Fruit fly (Drosophila melanogaster) whole organism, pupa: Measurements from ENCODE around the gene CG4297.

Source experiments
- CG10348 ChIP-seq: fragments of 200-800 bp; sonication (Bioruptor generic); IDR thresholded peaks from 2 replicates; pipeline ENCODE4 v1.3.6; 2022; ENCODE audit warnings: missing biosample characterization, missing genetic modification characterization
- CG12605 ChIP-seq: fragments of 200-800 bp; sonication (Bioruptor generic); IDR thresholded peaks from 2 replicates; pipeline ENCODE4 v1.3.6; 2022; ENCODE audit warnings: missing biosample characterization, missing genetic modification characterization
- CG13204 ChIP-seq: fragments of 200-800 bp; sonication (Bioruptor generic); optimal IDR thresholded peaks from 2 replicates; lab custom pipeline; 2018; ENCODE audit warnings: missing biosample characterization, mild to moderate bottlenecking, missing genetic modification characterization, moderate library complexity
- CG14655 ChIP-seq: fragments of 200-800 bp; sonication (Bioruptor generic); optimal IDR thresholded peaks from 3 replicates; lab custom pipeline; 2017; ENCODE audit warnings: mild to moderate bottlenecking, missing biosample characterization, missing genetic modification reagents, missing genetic modification characterization
- CG15710 ChIP-seq: fragments of 200-800 bp; sonication (Bioruptor generic); optimal IDR thresholded peaks from 2 replicates; lab custom pipeline; 2018; ENCODE audit warnings: missing biosample characterization, mild to moderate bottlenecking, missing genetic modification characterization, moderate library complexity
- CG17806 ChIP-seq: fragments of 200-800 bp; sonication (Bioruptor generic); optimal IDR thresholded peaks from 2 replicates; lab custom pipeline; 2018; ENCODE audit warnings: missing biosample characterization, mild to moderate bottlenecking, missing genetic modification characterization, moderate library complexity
- CG32121 ChIP-seq: fragments of 200-800 bp; sonication (Bioruptor generic); IDR thresholded peaks from 2 replicates; pipeline ENCODE4 v1.3.6; 2022; ENCODE audit warnings: missing biosample characterization, missing genetic modification characterization
- CG34367 ChIP-seq: fragments of 200-800 bp; sonication (Bioruptor generic); optimal IDR thresholded peaks from 2 replicates; lab custom pipeline; 2018; ENCODE audit warnings: missing biosample characterization, mild to moderate bottlenecking, missing genetic modification characterization
- CG4496 ChIP-seq: fragments of 200-800 bp; sonication (Bioruptor generic); IDR thresholded peaks from 3 replicates; pipeline ENCODE4 v1.3.6; 2022; ENCODE audit warnings: missing biosample characterization, missing genetic modification characterization
- CG8159 ChIP-seq: fragments of 200-800 bp; sonication (Bioruptor generic); optimal IDR thresholded peaks from 3 replicates; lab custom pipeline; 2018; ENCODE audit warnings: missing biosample characterization, mild to moderate bottlenecking, missing genetic modification characterization, moderate library complexity
- CG8301 ChIP-seq: fragments of 200-800 bp; sonication (Bioruptor generic); optimal IDR thresholded peaks from 2 replicates; lab custom pipeline; 2018; ENCODE audit warnings: missing biosample characterization, mild to moderate bottlenecking, missing genetic modification characterization
- CG9948 ChIP-seq: fragments of 200-800 bp; sonication (Bioruptor generic); optimal IDR thresholded peaks from 2 replicates; lab custom pipeline; 2018; ENCODE audit warnings: missing biosample characterization, mild to moderate bottlenecking, missing genetic modification characterization, moderate library complexity
- D1 ChIP-seq: fragments of 200-800 bp; sonication (Bioruptor generic); optimal IDR thresholded peaks from 2 replicates; lab custom pipeline; 2018; ENCODE audit warnings: missing biosample characterization, mild to moderate bottlenecking, missing genetic modification characterization, moderate library complexity
- EcR ChIP-seq: fragments of 200-800 bp; sonication (Bioruptor generic); optimal IDR thresholded peaks from 3 replicates; lab custom pipeline; 2019; ENCODE audit warnings: missing biosample characterization, missing genetic modification characterization, mild to moderate bottlenecking, moderate library complexity, missing genetic modification reagents
- Ets98B ChIP-seq: fragments of 200-800 bp; sonication (Bioruptor generic); IDR thresholded peaks from 2 replicates; pipeline ENCODE4 v1.3.6; 2022; ENCODE audit warnings: missing biosample characterization, missing genetic modification characterization
- Pif1A ChIP-seq: fragments of 200-800 bp; sonication (Bioruptor generic); optimal IDR thresholded peaks from 3 replicates; lab custom pipeline; 2016; ENCODE audit warnings: missing biosample characterization, missing genetic modification characterization
- Pif1B ChIP-seq: fragments of 200-800 bp; sonication (Bioruptor generic); optimal IDR thresholded peaks from 3 replicates; lab custom pipeline; 2016; ENCODE audit warnings: missing biosample characterization, missing genetic modification characterization
- Snoo ChIP-seq: fragments of 200-800 bp; sonication (Bioruptor generic); optimal IDR thresholded peaks from 3 replicates; lab custom pipeline; 2017; ENCODE audit warnings: missing biosample characterization, mild to moderate bottlenecking, missing genetic modification characterization, inconsistent platforms
- fd96Ca ChIP-seq: fragments of 200-800 bp; sonication (Bioruptor generic); IDR thresholded peaks from 3 replicates; pipeline ENCODE4 v1.3.6; 2022; ENCODE audit warnings: missing biosample characterization, missing genetic modification characterization
- gl ChIP-seq: fragments of 200-800 bp; sonication (Bioruptor generic); optimal IDR thresholded peaks from 2 replicates; lab custom pipeline; 2018; ENCODE audit warnings: missing biosample characterization, mild to moderate bottlenecking, missing genetic modification characterization
- rn ChIP-seq: fragments of 200-800 bp; sonication (Bioruptor generic); IDR thresholded peaks from 2 replicates; pipeline ENCODE4 v1.3.6; 2022; ENCODE audit warnings: missing biosample characterization, missing genetic modification characterization

The CG4297 gene

dm6 chr2L:421119-421821, 50.7 kb downstream of the CG4297 start, which contains the start of the genes CG11885 and CG13692:
Gene CG11885, minus strand, starts transcription at chr2L:421450.
Gene CG13692, plus strand, starts transcription at chr2L:421771.
- TF ChIP-seq D1 (no peak), CG4496 (peak; percentile 39; the same call in 2 of the 3 replicates), Snoo (tag; lab: Kevin White, UChicago) (peak; percentile 19), EcR (GFP tag; lab: Kevin White, UChicago) (peak; percentile 3)
- TF ChIP-seq, all 21 proteins: peak for 3

dm6 chr2L:419620-420184, 52.3 kb downstream of the CG4297 start, which contains the start of the genes CG13690 and RpLP1:
Gene CG13690, minus strand, starts transcription at chr2L:419652.
Gene RpLP1, plus strand, starts transcription at chr2L:419952.
- TF ChIP-seq CG8301 (tag; lab: Kevin White, UChicago) (peak; percentile 13), Ets98B (peak; percentile 26; the same call in 1 of the 2 replicates), CG9948 (peak; percentile 11), gl (tag; lab: Kevin White, UChicago) (peak; percentile 53), CG12605 (GFP tag; lab: Robert Waterston, UW) (peak; percentile 71), CG14655 (GFP tag; lab: Kevin White, UChicago) (peak; percentile 45), CG10348 (GFP tag; lab: Robert Waterston, UW) (no peak), EcR (GFP tag; lab: Kevin White, UChicago) (peak; percentile 0), Snoo (tag; lab: Kevin White, UChicago) (peak; percentile 82), rn (GFP tag; lab: Robert Waterston, UW) (no peak), Pif1B (GFP tag; lab: Kevin White, UChicago) (peak; percentile 41), CG34367 (tag; lab: Kevin White, UChicago) (peak; percentile 51), CG32121 (GFP tag; lab: Robert Waterston, UW) (peak; percentile 40; the same call in 1 of the 2 replicates), CG15710 (peak; percentile 40), CG13204 (peak; percentile 54), Pif1A (GFP tag; lab: Kevin White, UChicago) (peak; percentile 72), CG17806 (tag; lab: Kevin White, UChicago) (no peak), CG4496 (peak; percentile 67; the same call in 2 of the 3 replicates), fd96Ca (GFP tag; lab: Robert Waterston, UW) (no peak), CG8159 (tag; lab: Kevin White, UChicago) (peak; percentile 59), D1 (no peak)

dm6 chr2L:414593-415399, 57.2 kb downstream of the CG4297 start, which contains the start of the genes AP-2alpha and ebi:
Gene AP-2alpha, minus strand, starts transcription at chr2L:414777.
Gene ebi, plus strand, starts transcription at chr2L:415067.
- peak; percentile 79 for TF ChIP-seq CG8159 (tag; lab: Kevin White, UChicago)
- TF ChIP-seq Pif1A (GFP tag; lab: Kevin White, UChicago), result peak; percentile 80
- peak; percentile 87 for TF ChIP-seq CG15710
- TF ChIP-seq CG32121 (GFP tag; lab: Robert Waterston, UW), result peak; percentile 64
- TF ChIP-seq CG10348 (GFP tag; lab: Robert Waterston, UW), result no peak
- TF ChIP-seq CG8301 (tag; lab: Kevin White, UChicago), result peak; percentile 68
- peak; percentile 75 for TF ChIP-seq CG4496
- TF ChIP-seq CG9948, result peak; percentile 77
- peak; percentile 79 for TF ChIP-seq CG14655 (GFP tag; lab: Kevin White, UChicago)
- TF ChIP-seq CG13204, result no peak
- TF ChIP-seq fd96Ca (GFP tag; lab: Robert Waterston, UW), result peak; percentile 88
- TF ChIP-seq CG17806 (tag; lab: Kevin White, UChicago), result peak; percentile 58
- TF ChIP-seq EcR (GFP tag; lab: Kevin White, UChicago), result no peak
- TF ChIP-seq rn (GFP tag; lab: Robert Waterston, UW), result peak; percentile 62; the same call in 1 of the 2 replicates
- TF ChIP-seq Pif1B (GFP tag; lab: Kevin White, UChicago), result peak; percentile 44
- TF ChIP-seq D1, result no peak
- TF ChIP-seq Snoo (tag; lab: Kevin White, UChicago), result peak; percentile 80
- peak; percentile 73 for TF ChIP-seq CG34367 (tag; lab: Kevin White, UChicago)
- no peak; the same call in 1 of the 2 replicates for TF ChIP-seq CG12605 (GFP tag; lab: Robert Waterston, UW)

dm6 chr2L:413894-414293, 58.1 kb downstream of the CG4297 start:
- no peak for TF ChIP-seq CG14655 (GFP tag; lab: Kevin White, UChicago)
- TF ChIP-seq CG8301 (tag; lab: Kevin White, UChicago), result no peak
- TF ChIP-seq Ets98B, result no peak
- TF ChIP-seq CG9948, result no peak
- no peak for TF ChIP-seq CG4496
- no peak for TF ChIP-seq D1
- no peak for TF ChIP-seq EcR (GFP tag; lab: Kevin White, UChicago)
- no peak for TF ChIP-seq CG10348 (GFP tag; lab: Robert Waterston, UW)
- no peak for TF ChIP-seq CG13204
- no peak for TF ChIP-seq CG17806 (tag; lab: Kevin White, UChicago)
- TF ChIP-seq CG8159 (tag; lab: Kevin White, UChicago), result no peak
- TF ChIP-seq CG34367 (tag; lab: Kevin White, UChicago), result no peak
- no peak for TF ChIP-seq rn (GFP tag; lab: Robert Waterston, UW)
- TF ChIP-seq gl (tag; lab: Kevin White, UChicago), result no peak
- TF ChIP-seq fd96Ca (GFP tag; lab: Robert Waterston, UW), result no peak
- TF ChIP-seq CG15710, result no peak
